Worm (Caenorhabditis elegans) whole organism, L4 larva: Measurements from ENCODE around the gene F09E10.6.

Experiments used
- Y75B8A.6 ChIP-seq: fragments of 200-800 bp; sonication (Bioruptor generic); IDR thresholded peaks from 2 replicates; pipeline ENCODE4 v1.3.6; 2022; ENCODE audit warnings: missing genetic modification reagents, missing genetic modification characterization, missing compliant biosample characterization
- aly-2 ChIP-seq: sonication (generic microtip); optimal IDR thresholded peaks from 2 replicates; lab custom pipeline; 2018; ENCODE audit warnings: missing biosample characterization, missing genetic modification characterization
- ceh-28 ChIP-seq: fragments of 150-350 bp; optimal IDR thresholded peaks from 2 replicates; lab custom pipeline; 2014; ENCODE audit warnings: missing biosample characterization, missing genetic modification reagents, missing genetic modification characterization
- ceh-32 ChIP-seq: sonication (generic microtip); optimal IDR thresholded peaks from 2 replicates; lab custom pipeline; 2016; ENCODE audit warnings: mild to moderate bottlenecking, missing genetic modification characterization, missing compliant biosample characterization; ENCODE audit not compliant: poor library complexity
- dmd-6 ChIP-seq: fragments of 200-800 bp; sonication (Bioruptor generic); IDR thresholded peaks from 2 replicates; pipeline ENCODE4 v1.3.6; 2022; ENCODE audit warnings: missing genetic modification reagents, missing genetic modification characterization, missing compliant biosample characterization
- hlh-30 ChIP-seq: sonication (generic microtip); optimal IDR thresholded peaks from 2 replicates; lab custom pipeline; 2017; ENCODE audit warnings: antibody characterized with exemption, mild to moderate bottlenecking, missing genetic modification characterization, missing compliant biosample characterization; ENCODE audit not compliant: insufficient read depth
- lsy-2 ChIP-seq, 2 experiments: fragments of 150-350 bp in 1 of 2; sonication (generic microtip) in 1 of 2; optimal IDR thresholded peaks; 2 replicates each; lab custom pipeline; 2014 to 2017; ENCODE audit warnings: missing biosample characterization in 2 of 2, missing genetic modification characterization in 2 of 2
- nhr-11 ChIP-seq: fragments of 150-350 bp; optimal IDR thresholded peaks from 2 replicates; lab custom pipeline; 2014; ENCODE audit warnings: missing biosample characterization, missing genetic modification characterization
- nhr-42 ChIP-seq: fragments of 200-800 bp; sonication (Bioruptor generic); IDR thresholded peaks from 2 replicates; pipeline ENCODE4 v1.3.6; 2022; ENCODE audit warnings: missing genetic modification characterization, missing compliant biosample characterization
- nhr-76 ChIP-seq: fragments of 150-350 bp; optimal IDR thresholded peaks from 2 replicates; lab custom pipeline; 2014; ENCODE audit warnings: missing biosample characterization, missing genetic modification characterization
- sdz-12 ChIP-seq: fragments of 200-800 bp; sonication (Bioruptor generic); optimal IDR thresholded peaks from 2 replicates; lab custom pipeline; 2018; ENCODE audit warnings: mild to moderate bottlenecking, missing genetic modification characterization, missing compliant biosample characterization
- set-16 ChIP-seq: fragments of 200-800 bp; sonication (Bioruptor generic); IDR thresholded peaks from 2 replicates; pipeline ENCODE4 v1.3.6; 2022; ENCODE audit warnings: missing genetic modification reagents, missing genetic modification characterization, missing compliant biosample characterization
- skn-1 ChIP-seq: fragments of 150-350 bp; optimal IDR thresholded peaks from 2 replicates; lab custom pipeline; 2014; ENCODE audit warnings: missing biosample characterization, missing genetic modification characterization
- snpc-4 ChIP-seq: fragments of 150-350 bp; optimal IDR thresholded peaks from 2 replicates; lab custom pipeline; 2014; ENCODE audit warnings: missing biosample characterization, missing genetic modification characterization

DNA sequence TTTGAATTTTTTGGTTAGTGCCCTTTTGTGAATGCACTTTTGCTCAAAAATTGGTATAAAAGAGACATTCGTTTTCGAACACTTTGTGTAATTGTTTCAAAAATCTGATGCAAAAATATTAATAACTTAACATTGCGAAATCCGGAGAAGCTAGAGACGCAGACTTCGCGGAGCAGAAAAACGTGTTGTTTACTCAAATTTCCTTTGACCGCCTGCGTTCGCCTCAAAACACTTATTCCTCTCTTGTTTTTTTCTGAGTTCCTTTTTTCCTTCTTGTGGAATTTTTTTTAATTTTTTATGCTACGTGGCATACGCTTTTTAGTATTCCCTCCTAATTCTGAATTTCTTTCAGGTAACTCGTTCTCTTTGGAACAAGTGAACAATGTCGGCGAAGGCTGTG, 18.3 kb downstream of the F09E10.6 start, which contains the start of gene acly-1:
- TF ChIP-seq lsy-2 (tag; optimal IDR thresholded peaks at IDR 0.05; lab: Kevin White, UChicago) (no peak), snpc-4 (tag; lab: Kevin White, UChicago) (no peak), ceh-28 (tag; lab: Kevin White, UChicago) (no peak), nhr-42 (GFP tag; lab: Robert Waterston, UW) (no peak), skn-1 (tag; lab: Kevin White, UChicago) (no peak), hlh-30 (tag; lab: Kevin White, UChicago) (no peak), nhr-76 (tag; lab: Kevin White, UChicago) (no peak), ceh-32 (tag; lab: Kevin White, UChicago) (no peak), Y75B8A.6 (GFP tag; lab: Robert Waterston, UW) (no peak), dmd-6 (no peak), nhr-11 (tag; lab: Kevin White, UChicago) (no peak), aly-2 (tag; lab: Kevin White, UChicago) (no peak), set-16 (GFP tag; lab: Robert Waterston, UW) (no peak), sdz-12 (GFP tag; lab: Kevin White, UChicago) (no peak)
